Worm (Caenorhabditis elegans) whole organism, L4 larva: ENCODE results near the gene B0563.7.

Experiments
- F44E2.7 ChIP-seq: fragments of 200-800 bp; sonication (Bioruptor generic); IDR thresholded peaks from 2 replicates; pipeline ENCODE4 v2.1.2; 2022; ENCODE audit warnings: missing genetic modification characterization, missing compliant biosample characterization
- ZK337.2 ChIP-seq: fragments of 200-800 bp; sonication (Bioruptor generic); IDR thresholded peaks from 2 replicates; pipeline ENCODE4 v1.3.6; 2022; ENCODE audit warnings: missing genetic modification reagents, missing genetic modification characterization, missing compliant biosample characterization
- cey-2 ChIP-seq: sonication (generic microtip); optimal IDR thresholded peaks from 3 replicates; lab custom pipeline; 2017; ENCODE audit warnings: missing genetic modification characterization, mild to moderate bottlenecking, missing compliant biosample characterization, antibody characterized with exemption, borderline replicate concordance; ENCODE audit not compliant: insufficient read depth
- daf-16 ChIP-seq, 3 experiments: sonication (generic microtip); optimal IDR thresholded peaks; 2 replicates each; lab custom pipeline; 2016 to 2017; ENCODE audit warnings: missing genetic modification characterization in 3 of 3, missing genetic modification reagents in 3 of 3, mild to moderate bottlenecking in 2 of 3, missing compliant biosample characterization in 2 of 3, missing biosample characterization in 1 of 3, moderate library complexity in 1 of 3
- dmd-6 ChIP-seq: fragments of 200-800 bp; sonication (Bioruptor generic); IDR thresholded peaks from 2 replicates; pipeline ENCODE4 v1.3.6; 2022; ENCODE audit warnings: missing genetic modification reagents, missing genetic modification characterization, missing compliant biosample characterization
- hlh-30 ChIP-seq: sonication (generic microtip); optimal IDR thresholded peaks from 2 replicates; lab custom pipeline; 2017; ENCODE audit warnings: antibody characterized with exemption, mild to moderate bottlenecking, missing genetic modification characterization, missing compliant biosample characterization; ENCODE audit not compliant: insufficient read depth
- mes-2 ChIP-seq: sonication (generic microtip); optimal IDR thresholded peaks from 2 replicates; lab custom pipeline; 2016; ENCODE audit warnings: missing genotype, mild to moderate bottlenecking, missing genetic modification characterization, missing compliant biosample characterization; ENCODE audit not compliant: poor library complexity, severe bottlenecking
- mxl-3 ChIP-seq: fragments of 200-800 bp; sonication (Bioruptor generic); optimal IDR thresholded peaks from 2 replicates; lab custom pipeline; 2018; ENCODE audit warnings: mild to moderate bottlenecking, missing genetic modification characterization, missing compliant biosample characterization
- nhr-28 ChIP-seq: fragments of 150-350 bp; optimal IDR thresholded peaks from 2 replicates; lab custom pipeline; 2014; ENCODE audit warnings: missing biosample characterization, missing genetic modification characterization
- nhr-42 ChIP-seq: fragments of 200-800 bp; sonication (Bioruptor generic); IDR thresholded peaks from 2 replicates; pipeline ENCODE4 v1.3.6; 2022; ENCODE audit warnings: missing genetic modification characterization, missing compliant biosample characterization
- php-3 ChIP-seq: fragments of 200-800 bp; sonication (Bioruptor generic); IDR thresholded peaks from 2 replicates; pipeline ENCODE4 v1.3.6; 2022; ENCODE audit warnings: missing genetic modification reagents, missing genetic modification characterization, missing compliant biosample characterization
- snpc-1.2 ChIP-seq: fragments of 200-800 bp; sonication (Bioruptor generic); IDR thresholded peaks from 2 replicates; pipeline ENCODE4 v1.3.6; 2022; ENCODE audit warnings: missing genetic modification reagents, missing genetic modification characterization, missing compliant biosample characterization
- spr-3 ChIP-seq: fragments of 200-800 bp; sonication (Bioruptor generic); optimal IDR thresholded peaks from 2 replicates; lab custom pipeline; 2018; ENCODE audit warnings: mild to moderate bottlenecking, missing genetic modification characterization, missing compliant biosample characterization
- unc-62 ChIP-seq, 3 experiments: fragments of 150-350 bp in 1 of 3; sonication (generic microtip); optimal IDR thresholded peaks in 2 of 3; peaks in 1 of 3; 1 replicate in 1 of 3; 2 replicates in 2 of 3; lab custom pipeline; 2014 to 2017; ENCODE audit warnings: missing biosample characterization in 3 of 3, missing genetic modification characterization in 3 of 3, missing genetic modification reagents in 3 of 3, missing genotype in 1 of 3

The B0563.7 gene

ce11 chrX:9104399-9104798 lies 49.7 kb downstream of the B0563.7 start (continued):
- TF ChIP-seq spr-3 (no peak), mxl-3 (GFP tag; lab: Kevin White, UChicago) (no peak)

ce11 chrX:9103584-9103983 lies 50.5 kb downstream of the B0563.7 start:
- no peak for TF ChIP-seq F44E2.7 (GFP tag; lab: Robert Waterston, UW)
- TF ChIP-seq hlh-30 (tag; lab: Kevin White, UChicago), result peak; percentile 69
- TF ChIP-seq mxl-3 (GFP tag; lab: Kevin White, UChicago), result no peak
- TF ChIP-seq dmd-6 (GFP tag; lab: Robert Waterston, UW), result no peak
- no peak for TF ChIP-seq daf-16 (GFP tag; optimal IDR thresholded peaks at IDR 0.05; lab: Kevin White, UChicago)
- peak; percentile 77 for TF ChIP-seq daf-16 (tag; optimal IDR thresholded peaks at IDR 0.05; lab: Kevin White, UChicago)
- TF ChIP-seq ZK337.2 (GFP tag; lab: Robert Waterston, UW), result no peak
- TF ChIP-seq cey-2 (tag; lab: Kevin White, UChicago), result no peak
- peak in 1 of 2 experiments; percentile 54 for TF ChIP-seq unc-62 (GFP tag; optimal IDR thresholded peaks at IDR 0.05 in 1 of 2; lab: Kevin White, UChicago)
- TF ChIP-seq unc-62 (tag; optimal IDR thresholded peaks at IDR 0.05; lab: Kevin White, UChicago), result no peak

- TF ChIP-seq nhr-42 (GFP tag; lab: Robert Waterston, UW), result no peak
- TF ChIP-seq mes-2 (tag; lab: Kevin White, UChicago), result peak; percentile 29
- TF ChIP-seq daf-16 (GFP tag; optimal IDR thresholded peaks at IDR 0.05; lab: Kevin White, UChicago), result no peak
- peak; percentile 49 for TF ChIP-seq daf-16 (tag; optimal IDR thresholded peaks at IDR 0.05; lab: Kevin White, UChicago)
- TF ChIP-seq nhr-28 (tag; lab: Kevin White, UChicago), result no peak
- no peak for TF ChIP-seq snpc-1.2 (GFP tag; lab: Robert Waterston, UW)
- TF ChIP-seq php-3, result no peak
These were observed 51.1 kb downstream of the B0563.7 start for ce11 chrX:9103048-9103447.
